Worm (Caenorhabditis elegans) whole organism, L1 larva: Measurements from ENCODE around the gene nspg-14.
A peak's percentile ranks its signal among the peaks of the same experiment; 100 is the strongest.

Experiments
- C04F5.9 ChIP-seq: sonication (generic microtip); optimal IDR thresholded peaks from 2 replicates; lab custom pipeline; 2016; ENCODE audit warnings: missing genetic modification characterization, missing compliant biosample characterization
- Y116A8C.19 ChIP-seq: sonication (generic microtip); optimal IDR thresholded peaks from 2 replicates; lab custom pipeline; 2016; ENCODE audit warnings: missing compliant biosample characterization, missing genetic modification characterization, borderline replicate concordance
- alr-1 ChIP-seq: fragments of 200-800 bp; sonication (Bioruptor generic); optimal IDR thresholded peaks from 2 replicates; lab custom pipeline; 2018; ENCODE audit warnings: borderline replicate concordance, mild to moderate bottlenecking, missing genetic modification characterization, missing compliant biosample characterization
- aly-2 ChIP-seq: fragments of 150-350 bp; optimal IDR thresholded peaks from 2 replicates; lab custom pipeline; 2014; ENCODE audit warnings: missing biosample characterization, missing genetic modification characterization
- ama-1 ChIP-seq: fragments of 150-350 bp; optimal IDR thresholded peaks from 2 replicates; lab custom pipeline; 2014
- blmp-1 ChIP-seq: fragments of 150-350 bp; optimal IDR thresholded peaks from 2 replicates; lab custom pipeline; 2014; ENCODE audit warnings: missing biosample characterization, missing genetic modification characterization
- ceh-88 ChIP-seq: fragments of 200-800 bp; sonication (Bioruptor generic); IDR thresholded peaks from 2 replicates; pipeline ENCODE4 v1.3.6; 2022; ENCODE audit warnings: missing genetic modification characterization, missing compliant biosample characterization
- efl-1 ChIP-seq, 4 experiments: fragments of 150-350 bp; optimal IDR thresholded peaks in 3 of 4; peaks in 1 of 4; 1 replicate in 1 of 4; 2 replicates in 3 of 4; lab custom pipeline; 2014; ENCODE audit warnings: missing biosample characterization in 2 of 4, missing genetic modification characterization in 2 of 4, missing genetic modification reagents in 2 of 4
- egl-13 ChIP-seq: sonication (generic microtip); optimal IDR thresholded peaks from 2 replicates; lab custom pipeline; 2016; ENCODE audit warnings: missing genotype, missing genetic modification reagents, missing genetic modification characterization, missing compliant biosample characterization
- elt-2 ChIP-seq: sonication (generic microtip); optimal IDR thresholded peaks from 2 replicates; lab custom pipeline; 2016; ENCODE audit warnings: missing genetic modification characterization, mild to moderate bottlenecking, inconsistent platforms, missing compliant biosample characterization, missing genetic modification reagents
- elt-3 ChIP-seq, 6 experiments: fragments of 150-350 bp in 1 of 6; sonication (generic microtip); optimal IDR thresholded peaks; 2 replicates each; lab custom pipeline; 2017 to 2018; ENCODE audit warnings: missing biosample characterization in 6 of 6, missing genetic modification characterization in 6 of 6, inconsistent platforms in 1 of 6
- fkh-10 ChIP-seq: sonication (generic microtip); optimal IDR thresholded peaks from 2 replicates; lab custom pipeline; 2017; ENCODE audit warnings: missing biosample characterization, missing genetic modification reagents, missing genetic modification characterization
- fos-1 ChIP-seq: fragments of 150-350 bp; optimal IDR thresholded peaks from 2 replicates; lab custom pipeline; 2014; ENCODE audit warnings: missing biosample characterization, missing genetic modification characterization
- grh-1 ChIP-seq: fragments of 200-800 bp; sonication (Bioruptor generic); IDR thresholded peaks from 2 replicates; pipeline ENCODE4 v1.3.6; 2022; ENCODE audit warnings: missing genetic modification reagents, missing genetic modification characterization, missing compliant biosample characterization
- hlh-4 ChIP-seq: sonication (generic microtip); optimal IDR thresholded peaks from 2 replicates; lab custom pipeline; 2016; ENCODE audit warnings: mild to moderate bottlenecking, missing genetic modification characterization, missing compliant biosample characterization
- lin-14 ChIP-seq: fragments of 200-800 bp; sonication (Bioruptor generic); optimal IDR thresholded peaks from 2 replicates; lab custom pipeline; 2018; ENCODE audit warnings: mild to moderate bottlenecking, missing genetic modification characterization, moderate library complexity, missing compliant biosample characterization
- lin-15B ChIP-seq: fragments of 150-350 bp; sonication (generic microtip); optimal IDR thresholded peaks from 3 replicates; lab custom pipeline; 2014; ENCODE audit warnings: missing biosample characterization, missing genetic modification characterization
- lin-35 ChIP-seq, 2 experiments: fragments of 150-350 bp; optimal IDR thresholded peaks; 2 replicates each; lab custom pipeline; 2014; ENCODE audit warnings: missing biosample characterization in 2 of 2, missing genetic modification characterization in 2 of 2, missing genetic modification reagents in 2 of 2
- lir-3 ChIP-seq: sonication (generic microtip); optimal IDR thresholded peaks from 2 replicates; lab custom pipeline; 2016; ENCODE audit warnings: mild to moderate bottlenecking, missing genetic modification characterization, moderate library complexity, missing compliant biosample characterization; ENCODE audit not compliant: poor library complexity
- lsy-2 ChIP-seq, 2 experiments: fragments of 150-350 bp; optimal IDR thresholded peaks; 2 replicates each; lab custom pipeline; 2014; ENCODE audit warnings: missing biosample characterization in 2 of 2, missing genetic modification characterization in 2 of 2
- mab-9 ChIP-seq: fragments of 200-800 bp; sonication (Bioruptor generic); IDR thresholded peaks from 2 replicates; pipeline ENCODE4 v1.3.6; 2022; ENCODE audit warnings: missing genetic modification reagents, missing genetic modification characterization, missing compliant biosample characterization
- nhr-11 ChIP-seq: fragments of 150-350 bp; optimal IDR thresholded peaks from 2 replicates; lab custom pipeline; 2014; ENCODE audit warnings: missing biosample characterization, missing genetic modification characterization
- nhr-20 ChIP-seq: sonication (generic microtip); optimal IDR thresholded peaks from 2 replicates; lab custom pipeline; 2016; ENCODE audit warnings: mild to moderate bottlenecking, missing genetic modification characterization, missing compliant biosample characterization
- nhr-237 ChIP-seq: fragments of 150-350 bp; optimal IDR thresholded peaks from 2 replicates; lab custom pipeline; 2014; ENCODE audit warnings: missing biosample characterization, missing genetic modification characterization
- nhr-76 ChIP-seq: sonication (generic microtip); optimal IDR thresholded peaks from 2 replicates; lab custom pipeline; 2017; ENCODE audit warnings: missing biosample characterization, missing genetic modification characterization
- nhr-84 ChIP-seq: sonication (generic microtip); optimal IDR thresholded peaks from 2 replicates; lab custom pipeline; 2017; ENCODE audit warnings: missing biosample characterization, missing genetic modification characterization
- nhr-85 ChIP-seq: sonication (generic microtip); peaks from one replicate; lab custom pipeline; 2016; ENCODE audit warnings: missing genetic modification characterization, inconsistent platforms, missing compliant biosample characterization
- nhr-90 ChIP-seq: sonication (generic microtip); optimal IDR thresholded peaks from 2 replicates; lab custom pipeline; 2016; ENCODE audit warnings: mild to moderate bottlenecking, missing genetic modification characterization, missing compliant biosample characterization; ENCODE audit not compliant: poor library complexity
- pax-3 ChIP-seq: fragments of 200-800 bp; sonication (Bioruptor generic); optimal IDR thresholded peaks from 2 replicates; lab custom pipeline; 2018; ENCODE audit warnings: mild to moderate bottlenecking, missing genetic modification characterization, moderate library complexity, missing compliant biosample characterization
- skn-1 ChIP-seq: fragments of 150-350 bp; optimal IDR thresholded peaks from 2 replicates; lab custom pipeline; 2014; ENCODE audit warnings: missing biosample characterization, missing genetic modification characterization
- snu-23 ChIP-seq: sonication (generic microtip); optimal IDR thresholded peaks from 2 replicates; lab custom pipeline; 2016; ENCODE audit warnings: missing genetic modification characterization, missing compliant biosample characterization
- sup-37 ChIP-seq: fragments of 200-800 bp; sonication (Bioruptor generic); optimal IDR thresholded peaks from 2 replicates; lab custom pipeline; 2018; ENCODE audit warnings: mild to moderate bottlenecking, missing genetic modification characterization, missing compliant biosample characterization
- tbx-2 ChIP-seq: sonication (generic microtip); optimal IDR thresholded peaks from 2 replicates; lab custom pipeline; 2016; ENCODE audit warnings: missing genetic modification characterization, missing compliant biosample characterization
- tlp-1 ChIP-seq: fragments of 150-350 bp; optimal IDR thresholded peaks from 2 replicates; lab custom pipeline; 2014; ENCODE audit warnings: missing biosample characterization, missing genetic modification characterization
- vab-15 ChIP-seq: sonication (generic microtip); optimal IDR thresholded peaks from 2 replicates; lab custom pipeline; 2017; ENCODE audit warnings: missing genotype, mild to moderate bottlenecking, missing genetic modification characterization, missing compliant biosample characterization
- xbp-1 ChIP-seq: sonication (generic microtip); optimal IDR thresholded peaks from 2 replicates; lab custom pipeline; 2016; ENCODE audit warnings: missing genetic modification characterization, missing compliant biosample characterization
- zag-1 ChIP-seq: fragments of 150-350 bp; optimal IDR thresholded peaks from 2 replicates; lab custom pipeline; 2014; ENCODE audit warnings: missing biosample characterization, missing genetic modification characterization
- ztf-11 ChIP-seq, 2 experiments: sonication (generic microtip); optimal IDR thresholded peaks; 2 replicates each; lab custom pipeline; 2016 to 2017; ENCODE audit warnings: missing genetic modification characterization in 2 of 2, missing biosample characterization in 1 of 2, missing compliant biosample characterization in 1 of 2
- ztf-4 ChIP-seq: fragments of 150-350 bp; optimal IDR thresholded peaks from 2 replicates; lab custom pipeline; 2014; ENCODE audit warnings: missing biosample characterization, missing genetic modification characterization

nspg-14 gene

DNA sequence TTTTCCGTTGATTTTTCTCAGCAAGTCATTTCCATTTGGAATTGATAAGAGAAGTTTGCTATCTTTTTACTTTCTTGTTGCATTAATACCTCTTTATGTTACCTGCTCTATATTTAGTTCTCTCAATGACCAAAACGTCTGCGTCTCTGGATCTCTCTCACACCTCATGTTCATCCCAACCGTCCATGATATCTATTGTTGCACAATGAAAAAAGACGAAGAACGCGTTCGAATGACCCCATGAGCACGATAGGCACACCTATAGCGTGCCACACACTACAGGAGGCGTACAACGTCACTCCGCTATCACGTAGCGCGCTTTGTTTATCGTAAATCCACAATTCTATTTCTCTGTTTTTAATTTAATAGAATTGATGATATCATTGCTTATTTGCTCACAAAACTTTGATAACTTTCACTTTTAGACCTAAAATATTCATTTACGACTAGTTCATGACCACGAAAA, 26.4 kb downstream of the nspg-14 start, which contains the start of gene Y34B4A.2 (continued):
- TF ChIP-seq snu-23 (GFP tag; lab: Kevin White, UChicago) (peak; percentile 47), tbx-2 (tag; lab: Kevin White, UChicago) (peak; percentile 25), efl-1 (optimal IDR thresholded peaks at IDR 0.05; lab: Kevin White, UChicago) (peak; percentile 10 to 22), efl-1 (GFP tag; optimal IDR thresholded peaks at IDR 0.05 in 1 of 2; lab: Kevin White, UChicago) (peak; percentile 5 to 92), blmp-1 (tag; lab: Kevin White, UChicago) (peak; percentile 5), xbp-1 (peak; percentile 33), lin-14 (GFP tag; lab: Kevin White, UChicago) (peak; percentile 39), alr-1 (no peak), sup-37 (GFP tag; lab: Kevin White, UChicago) (no peak), nhr-90 (peak; percentile 19), ztf-11 (tag; optimal IDR thresholded peaks at IDR 0.05; lab: Kevin White, UChicago) (no peak), vab-15 (no peak), nhr-20 (tag; lab: Kevin White, UChicago) (peak; percentile 25)
- TF ChIP-seq, all 84 proteins: peak for 18

DNA sequence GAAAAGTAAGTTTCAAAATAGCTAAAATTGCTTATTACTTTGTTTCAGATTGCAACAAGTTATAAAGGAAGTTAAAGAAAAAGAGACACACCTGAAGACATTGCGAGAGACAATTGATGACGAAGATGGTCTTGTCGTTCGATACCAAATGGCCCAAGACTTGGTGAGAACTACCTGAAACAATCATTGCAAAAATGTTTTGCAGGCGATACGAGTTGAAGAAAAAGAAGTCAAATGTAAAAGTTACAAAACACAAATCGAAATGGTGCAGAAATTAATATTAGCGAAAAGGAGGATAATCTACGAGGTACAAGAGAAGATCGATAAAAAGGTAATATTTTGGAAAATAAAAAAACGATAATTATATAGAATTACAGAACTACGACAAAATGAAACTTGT, 26.8 kb downstream of the nspg-14 start, which contains the start of gene rga-8:
Gene rga-8 (minus strand): TSS at position 101 of the 400 bp plus-strand sequence.
- TF ChIP-seq elt-3 (tag; optimal IDR thresholded peaks at IDR 0.05; lab: Kevin White, UChicago) (no peak), ama-1 (lab: Kevin White, UChicago) (no peak)

DNA sequence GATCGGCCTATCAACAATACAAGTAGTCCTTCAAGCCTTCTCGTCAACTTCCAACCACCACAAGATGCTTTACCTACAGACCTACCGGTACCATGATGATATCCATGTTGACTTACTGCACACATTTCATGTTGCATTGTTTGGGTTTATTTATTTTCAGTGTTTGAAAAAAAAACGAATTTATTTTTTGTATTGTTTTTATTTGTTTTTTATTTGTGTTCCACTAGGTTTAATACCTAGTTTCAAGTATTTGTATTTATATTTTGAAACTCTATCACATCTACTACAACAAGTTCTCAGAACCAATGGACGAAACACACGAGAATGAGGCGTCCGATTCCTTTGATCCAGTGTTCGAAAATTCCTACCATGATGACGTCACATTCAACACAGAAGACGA, 30.7 kb downstream of the nspg-14 start, which contains the start of gene vps-41:
Gene vps-41 (plus strand): TSS at position 301 of the 400 bp plus-strand sequence.
- TF ChIP-seq fos-1 (tag; lab: Kevin White, UChicago) (no peak), ztf-4 (tag; lab: Kevin White, UChicago) (no peak), nhr-76 (no peak), elt-2 (no peak), grh-1 (no peak)
- TF ChIP-seq, all 84 proteins: peak for 0

DNA sequence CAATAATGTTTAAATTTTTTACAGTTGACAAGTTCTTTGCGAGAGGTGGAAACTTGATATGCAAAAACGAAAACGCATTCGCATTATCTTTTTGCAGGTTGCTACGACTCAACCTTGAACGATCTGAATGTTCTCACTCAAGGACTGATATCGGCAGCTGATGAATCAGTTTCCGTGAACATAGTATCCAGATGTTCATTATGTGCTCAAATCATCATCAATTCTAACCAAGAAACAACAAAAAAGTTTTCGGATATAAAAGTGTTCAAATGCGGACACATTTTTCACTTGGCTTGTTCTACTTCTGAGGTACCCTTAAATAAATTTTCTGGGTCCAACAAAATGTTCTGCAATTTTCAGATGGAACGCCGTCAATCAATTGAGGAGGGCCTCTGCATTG, 36.3 kb downstream of the nspg-14 start:
- TF ChIP-seq efl-1 (optimal IDR thresholded peaks at IDR 0.05; lab: Kevin White, UChicago) (no peak), efl-1 (GFP tag; optimal IDR thresholded peaks at IDR 0.05 in 1 of 2; lab: Kevin White, UChicago) (no peak), lsy-2 (tag; optimal IDR thresholded peaks at IDR 0.05; lab: Kevin White, UChicago) (no peak), skn-1 (tag; lab: Kevin White, UChicago) (no peak), nhr-85 (tag; lab: Kevin White, UChicago) (peak; percentile 18), hlh-4 (tag; lab: Kevin White, UChicago) (no peak), C04F5.9 (no peak)

DNA sequence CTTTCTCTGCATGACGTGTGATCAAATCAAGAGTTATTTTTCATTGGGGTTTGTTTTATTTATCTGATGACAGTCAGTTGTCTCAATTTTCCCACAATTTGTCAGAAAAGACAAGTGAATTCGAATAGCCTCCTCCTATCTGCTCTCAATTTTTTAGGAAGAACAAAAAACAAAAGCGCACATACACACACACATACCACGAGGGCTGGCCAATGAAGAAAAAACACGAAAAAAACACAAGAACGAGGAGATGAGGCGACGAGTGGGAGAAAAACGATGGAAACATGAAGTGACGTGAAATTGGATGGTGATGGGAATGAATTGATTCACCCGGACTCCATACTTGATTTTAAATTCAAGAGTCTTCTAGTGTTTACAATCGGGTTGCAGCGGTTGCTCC, 41.0 kb downstream of the nspg-14 start:
- TF ChIP-seq fkh-10 (GFP tag; lab: Kevin White, UChicago) = no peak
- TF ChIP-seq lin-14 (GFP tag; lab: Kevin White, UChicago) = peak; percentile 59

DNA sequence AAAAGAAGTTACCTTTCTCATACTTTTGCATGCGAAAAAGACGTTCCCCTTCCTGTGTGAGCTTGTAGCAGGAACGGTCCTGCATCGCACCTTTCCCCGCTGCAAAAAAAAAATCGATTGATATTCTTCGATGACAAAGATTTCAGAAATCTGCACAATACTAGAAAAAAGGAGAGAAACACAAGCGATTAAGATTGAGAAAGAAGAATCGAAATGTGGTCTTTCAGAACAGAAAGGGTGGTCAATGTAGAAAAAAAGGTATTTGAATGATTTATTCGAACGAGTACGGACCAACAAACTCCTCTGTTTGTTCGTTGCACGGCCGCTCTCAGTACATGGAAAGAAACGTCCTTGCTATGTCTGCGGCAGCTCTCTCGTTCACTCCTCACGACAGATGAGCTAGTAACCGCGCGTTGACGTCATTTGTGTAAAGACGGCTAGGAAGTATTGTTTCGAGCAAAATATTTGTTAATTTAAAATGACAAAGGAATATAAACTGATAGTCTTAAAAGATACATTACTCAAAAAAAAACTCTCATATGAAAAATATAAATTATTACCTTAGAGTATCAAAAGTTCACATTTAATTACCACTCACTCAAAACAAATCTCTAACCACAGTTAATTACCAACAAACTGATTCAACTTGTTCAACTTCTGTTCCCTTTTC, 45.2 kb downstream of the nspg-14 start, which contains the start of gene ift-81:
Gene ift-81 (plus strand): TSS at position 620 of the 670 bp plus-strand sequence.
- TF ChIP-seq tlp-1 (tag; lab: Kevin White, UChicago) = no peak
- TF ChIP-seq elt-2 = no peak
- no peak for TF ChIP-seq fos-1 (tag; lab: Kevin White, UChicago)
- no peak for TF ChIP-seq Y116A8C.19
- TF ChIP-seq efl-1 (optimal IDR thresholded peaks at IDR 0.05; lab: Kevin White, UChicago) = peak; percentile 37 to 41
- peak; percentile 5 to 90 for TF ChIP-seq efl-1 (GFP tag; optimal IDR thresholded peaks at IDR 0.05 in 1 of 2; lab: Kevin White, UChicago)
- no peak for TF ChIP-seq sup-37 (GFP tag; lab: Kevin White, UChicago)
- TF ChIP-seq lsy-2 (tag; optimal IDR thresholded peaks at IDR 0.05; lab: Kevin White, UChicago) = peak; percentile 58 to 63
- no peak for TF ChIP-seq ama-1 (lab: Kevin White, UChicago)
- TF ChIP-seq nhr-84 = no peak
- peak in 1 of 2 experiments; percentile 8 for TF ChIP-seq ztf-11 (tag; optimal IDR thresholded peaks at IDR 0.05; lab: Kevin White, UChicago)
- TF ChIP-seq lir-3 = no peak
- TF ChIP-seq ceh-88 (GFP tag; lab: Robert Waterston, UW) = no peak
- TF ChIP-seq nhr-237 = no peak
- TF ChIP-seq lin-14 (GFP tag; lab: Kevin White, UChicago) = peak; percentile 79
- TF ChIP-seq lin-35 (GFP tag; optimal IDR thresholded peaks at IDR 0.05; lab: Kevin White, UChicago) = peak; percentile 28 to 30
- no peak for TF ChIP-seq nhr-11 (tag; lab: Kevin White, UChicago)
- no peak for TF ChIP-seq lin-15B
- TF ChIP-seq pax-3 = no peak
- TF ChIP-seq zag-1 (tag; lab: Kevin White, UChicago) = no peak
- TF ChIP-seq grh-1 = no peak
- TF ChIP-seq aly-2 (tag; lab: Kevin White, UChicago) = no peak
- TF ChIP-seq nhr-90 = no peak
- peak; percentile 37 for TF ChIP-seq egl-13 (tag; lab: Kevin White, UChicago)
- no peak for TF ChIP-seq vab-15
- TF ChIP-seq mab-9 (GFP tag; lab: Robert Waterston, UW) = no peak
